Fruit fly (Drosophila melanogaster) whole organism, embryonic: ENCODE measurements around the gene Polr2G.

Experiments
- Bdp1 ChIP-seq: fragments of 200-800 bp; sonication (Bioruptor generic); optimal IDR thresholded peaks from 3 replicates; lab custom pipeline; 2016; ENCODE audit warnings: missing biosample characterization, missing genetic modification characterization
- CG10431 ChIP-seq: fragments of 200-800 bp; sonication (Bioruptor generic); optimal IDR thresholded peaks from 3 replicates; lab custom pipeline; 2018; ENCODE audit warnings: missing biosample characterization, mild to moderate bottlenecking, missing genetic modification characterization
- CG11247 ChIP-seq: fragments of 200-800 bp; sonication (Bioruptor generic); IDR thresholded peaks from 2 replicates; pipeline ENCODE4 v1.3.6; 2022; ENCODE audit warnings: missing biosample characterization, missing genetic modification characterization
- CG12104 ChIP-seq: fragments of 200-800 bp; sonication (Bioruptor generic); optimal IDR thresholded peaks from 3 replicates; lab custom pipeline; 2016; ENCODE audit warnings: missing biosample characterization, missing genetic modification characterization
- CG13296 ChIP-seq: fragments of 200-800 bp; sonication (Bioruptor generic); optimal IDR thresholded peaks from 3 replicates; lab custom pipeline; 2018; ENCODE audit warnings: missing biosample characterization, mild to moderate bottlenecking, missing genetic modification characterization
- CG13424 ChIP-seq: fragments of 200-800 bp; sonication (Bioruptor generic); optimal IDR thresholded peaks from 2 replicates; lab custom pipeline; 2019; ENCODE audit warnings: missing biosample characterization, mild to moderate bottlenecking, missing genetic modification characterization, moderate library complexity
- CG14050 ChIP-seq: fragments of 200-800 bp; sonication (Bioruptor generic); IDR thresholded peaks from 3 replicates; pipeline ENCODE4 v1.3.6; 2022; ENCODE audit warnings: missing biosample characterization, missing genetic modification characterization
- CG14860 ChIP-seq: fragments of 200-800 bp; sonication (Bioruptor generic); IDR thresholded peaks from 3 replicates; pipeline ENCODE4 v1.3.6; 2022; ENCODE audit warnings: missing biosample characterization, missing genetic modification characterization; ENCODE audit not compliant: partially characterized antibody
- CG15479 ChIP-seq: fragments of 200-800 bp; sonication (Bioruptor generic); optimal IDR thresholded peaks from 3 replicates; lab custom pipeline; 2019; ENCODE audit warnings: missing biosample characterization, mild to moderate bottlenecking, missing genetic modification characterization, moderate library complexity
- CG17802 ChIP-seq: fragments of 200-800 bp; sonication (Bioruptor generic); optimal IDR thresholded peaks from 2 replicates; lab custom pipeline; 2018; ENCODE audit warnings: missing biosample characterization, mild to moderate bottlenecking, missing genetic modification characterization, moderate library complexity
- CG17912 ChIP-seq: fragments of 200-800 bp; sonication (Bioruptor generic); optimal IDR thresholded peaks from 2 replicates; lab custom pipeline; 2018; ENCODE audit warnings: missing biosample characterization, mild to moderate bottlenecking, missing genetic modification characterization
- CG1792 ChIP-seq: fragments of 200-800 bp; sonication (Bioruptor generic); optimal IDR thresholded peaks from 2 replicates; lab custom pipeline; 2016; ENCODE audit warnings: missing biosample characterization, missing genetic modification characterization
- CG18011 ChIP-seq: fragments of 200-800 bp; sonication (Bioruptor generic); optimal IDR thresholded peaks from 2 replicates; lab custom pipeline; 2017; ENCODE audit warnings: missing biosample characterization, missing genetic modification characterization, mild to moderate bottlenecking, moderate library complexity, missing genotype
- CG32532 ChIP-seq: fragments of 200-800 bp; sonication (Bioruptor generic); IDR thresholded peaks from 2 replicates; pipeline ENCODE4 v1.3.6; 2022; ENCODE audit warnings: missing biosample characterization, missing genetic modification characterization
- CG33213 ChIP-seq: fragments of 200-800 bp; sonication (Bioruptor generic); optimal IDR thresholded peaks from 3 replicates; lab custom pipeline; 2016; ENCODE audit warnings: missing biosample characterization, missing genetic modification characterization
- CG33557 ChIP-seq: fragments of 200-800 bp; sonication (Bioruptor generic); optimal IDR thresholded peaks from 2 replicates; lab custom pipeline; 2019; ENCODE audit warnings: missing biosample characterization, mild to moderate bottlenecking, missing genetic modification characterization, moderate library complexity
- CG7357 ChIP-seq: fragments of 200-800 bp; sonication (Bioruptor generic); IDR thresholded peaks from 3 replicates; pipeline ENCODE4 v1.3.6; 2022; ENCODE audit warnings: missing biosample characterization, missing genetic modification characterization
- CG9797 ChIP-seq: fragments of 200-800 bp; sonication (Bioruptor generic); optimal IDR thresholded peaks from 3 replicates; lab custom pipeline; 2018; ENCODE audit warnings: missing biosample characterization, mild to moderate bottlenecking, missing genetic modification characterization
- CkIIα-i1 ChIP-seq: fragments of 200-800 bp; sonication (Bioruptor generic); IDR thresholded peaks from 2 replicates; pipeline ENCODE4 v1.3.6; 2022; ENCODE audit warnings: missing biosample characterization, missing genetic modification characterization
- Dbx ChIP-seq: fragments of 200-800 bp; sonication (Bioruptor generic); IDR thresholded peaks from 3 replicates; pipeline ENCODE4 v1.3.6; 2022; ENCODE audit warnings: missing biosample characterization, missing genetic modification characterization
- Dp ChIP-seq: fragments of 200-800 bp; sonication (Bioruptor generic); optimal IDR thresholded peaks from 2 replicates; lab custom pipeline; 2018; ENCODE audit warnings: missing biosample characterization, mild to moderate bottlenecking, missing genetic modification characterization, moderate library complexity
- HHEX ChIP-seq: fragments of 200-800 bp; sonication (Bioruptor generic); optimal IDR thresholded peaks from 3 replicates; lab custom pipeline; 2017; ENCODE audit warnings: missing biosample characterization, mild to moderate bottlenecking, missing genetic modification characterization, missing genetic modification reagents
- HLHmδ ChIP-seq: fragments of 200-800 bp; sonication (Bioruptor generic); optimal IDR thresholded peaks from 2 replicates; lab custom pipeline; 2018; ENCODE audit warnings: missing biosample characterization, mild to moderate bottlenecking, missing genetic modification characterization, moderate library complexity
- Myb ChIP-seq: fragments of 200-800 bp; sonication (Bioruptor generic); optimal IDR thresholded peaks from 2 replicates; lab custom pipeline; 2016; ENCODE audit warnings: missing biosample characterization, missing genetic modification characterization
- NC2α ChIP-seq: fragments of 200-800 bp; sonication (Bioruptor generic); optimal IDR thresholded peaks from 2 replicates; lab custom pipeline; 2016; ENCODE audit warnings: missing biosample characterization, missing genetic modification characterization
- Pdp1 ChIP-seq, 2 experiments: fragments of 200-800 bp; sonication (Bioruptor generic); optimal IDR thresholded peaks; 3 replicates each; lab custom pipeline; 2016; ENCODE audit warnings: missing biosample characterization in 2 of 2, missing genetic modification characterization in 2 of 2, mild to moderate bottlenecking in 1 of 2, moderate library complexity in 1 of 2
- Sry-δ ChIP-seq: fragments of 200-800 bp; sonication (Bioruptor generic); optimal IDR thresholded peaks from 2 replicates; lab custom pipeline; 2016; ENCODE audit warnings: missing biosample characterization, missing genetic modification characterization
- Stat92E ChIP-seq, 3 experiments: fragments of >200 bp in 2 of 3; fragments of 200-800 bp in 1 of 3; sonication (Bioruptor generic) in 1 of 3; optimal IDR thresholded peaks; 2 replicates each; lab custom pipeline; 2017 to 2019; ENCODE audit warnings: missing biosample characterization in 3 of 3, missing genetic modification characterization in 3 of 3, mild to moderate bottlenecking in 1 of 3, moderate library complexity in 1 of 3
- Xbp1 ChIP-seq: fragments of 200-800 bp; sonication (Bioruptor generic); optimal IDR thresholded peaks from 3 replicates; lab custom pipeline; 2016; ENCODE audit warnings: missing biosample characterization, mild to moderate bottlenecking, missing genetic modification characterization
- Xrp1 ChIP-seq: fragments of 200-800 bp; sonication (Bioruptor generic); IDR thresholded peaks from 2 replicates; pipeline ENCODE4 v1.3.6; 2022; ENCODE audit warnings: missing biosample characterization, missing genetic modification characterization
- az2 ChIP-seq: fragments of 200-800 bp; sonication (Bioruptor generic); optimal IDR thresholded peaks from 3 replicates; lab custom pipeline; 2016; ENCODE audit warnings: missing biosample characterization, missing genetic modification characterization
- bbx ChIP-seq: fragments of 200-800 bp; sonication (Bioruptor generic); IDR thresholded peaks from 2 replicates; pipeline ENCODE4 v1.3.6; 2022; ENCODE audit warnings: missing biosample characterization, missing genetic modification characterization; ENCODE audit not compliant: partially characterized antibody
- crc ChIP-seq: fragments of 200-800 bp; sonication (Bioruptor generic); optimal IDR thresholded peaks from 2 replicates; lab custom pipeline; 2016; ENCODE audit warnings: missing biosample characterization, missing genetic modification characterization
- cwo ChIP-seq: fragments of 200-800 bp; sonication (Bioruptor generic); optimal IDR thresholded peaks from 3 replicates; lab custom pipeline; 2017; ENCODE audit warnings: missing biosample characterization, missing genetic modification characterization, mild to moderate bottlenecking, moderate library complexity, missing genetic modification reagents
- emc ChIP-seq: fragments of 200-800 bp; sonication (Bioruptor generic); optimal IDR thresholded peaks from 2 replicates; lab custom pipeline; 2016; ENCODE audit warnings: missing biosample characterization, missing genetic modification characterization
- ems ChIP-seq: fragments of 200-800 bp; sonication (Bioruptor generic); optimal IDR thresholded peaks from 3 replicates; lab custom pipeline; 2016; ENCODE audit warnings: missing biosample characterization, missing genetic modification characterization
- eyg ChIP-seq: fragments of 200-800 bp; sonication (Bioruptor generic); optimal IDR thresholded peaks from 3 replicates; lab custom pipeline; 2016; ENCODE audit warnings: missing biosample characterization, missing genetic modification characterization
- gcm ChIP-seq: fragments of 200-800 bp; sonication (Bioruptor generic); optimal IDR thresholded peaks from 2 replicates; lab custom pipeline; 2019; ENCODE audit warnings: missing biosample characterization, mild to moderate bottlenecking, missing genetic modification characterization, moderate library complexity
- kah ChIP-seq: fragments of 200-800 bp; sonication (Bioruptor generic); optimal IDR thresholded peaks from 2 replicates; lab custom pipeline; 2018; ENCODE audit warnings: missing biosample characterization, mild to moderate bottlenecking, missing genetic modification characterization
- nau ChIP-seq: fragments of 200-800 bp; sonication (Bioruptor generic); optimal IDR thresholded peaks from 3 replicates; lab custom pipeline; 2017; ENCODE audit warnings: missing biosample characterization, mild to moderate bottlenecking, missing genetic modification characterization, missing genetic modification reagents
- pzg ChIP-seq: fragments of 200-800 bp; sonication (Bioruptor generic); optimal IDR thresholded peaks from 3 replicates; lab custom pipeline; 2018; ENCODE audit warnings: missing biosample characterization, mild to moderate bottlenecking, missing genetic modification characterization, moderate library complexity
- rib ChIP-seq: fragments of 200-800 bp; sonication (Bioruptor generic); IDR thresholded peaks from 2 replicates; pipeline ENCODE4 v1.3.6; 2022; ENCODE audit warnings: missing biosample characterization, missing genetic modification characterization
- row ChIP-seq: fragments of 200-800 bp; sonication (Bioruptor generic); IDR thresholded peaks from 3 replicates; pipeline ENCODE4 v1.3.6; 2022; ENCODE audit warnings: missing biosample characterization, missing genetic modification characterization
- sima ChIP-seq: fragments of 200-800 bp; sonication (Bioruptor generic); optimal IDR thresholded peaks from 2 replicates; lab custom pipeline; 2016; ENCODE audit warnings: missing biosample characterization, missing genetic modification characterization
- sisA ChIP-seq: fragments of 200-800 bp; sonication (Bioruptor generic); IDR thresholded peaks from 2 replicates; pipeline ENCODE4 v1.3.6; 2022; ENCODE audit warnings: missing biosample characterization, missing genetic modification characterization
- slp2 ChIP-seq: fragments of 200-800 bp; sonication (Bioruptor generic); optimal IDR thresholded peaks from 2 replicates; lab custom pipeline; 2016; ENCODE audit warnings: missing biosample characterization, missing genetic modification characterization
- sna ChIP-seq: fragments of 200-800 bp; sonication (Bioruptor generic); IDR thresholded peaks from 2 replicates; pipeline ENCODE4 v1.3.6; 2022; ENCODE audit warnings: missing biosample characterization, missing genetic modification characterization; ENCODE audit not compliant: partially characterized antibody
- sqz ChIP-seq: fragments of 200-800 bp; sonication (Bioruptor generic); optimal IDR thresholded peaks from 3 replicates; lab custom pipeline; 2018; ENCODE audit warnings: missing biosample characterization, mild to moderate bottlenecking, missing genetic modification characterization
- unc-4 ChIP-seq: fragments of 200-800 bp; sonication (Bioruptor generic); IDR thresholded peaks from 2 replicates; pipeline ENCODE4 v1.3.6; 2022; ENCODE audit warnings: missing biosample characterization, missing genetic modification characterization; ENCODE audit not compliant: partially characterized antibody

Polr2G gene

dm6 chr3R:15265406-15266040 lies 42.5 kb upstream of the Polr2G start, which contains the start of gene ATPsynO (continued):
- TF ChIP-seq nau (GFP tag; lab: Kevin White, UChicago) (no peak), sna (no peak), CG12104 (GFP tag; lab: Kevin White, UChicago) (no peak), CG33557 (peak; percentile 25), Pdp1 (GFP tag; optimal IDR thresholded peaks at IDR 0.05; lab: Kevin White, UChicago) (peak in 1 of 2 experiments; percentile 99), CG1792 (no peak), CG13424 (tag; lab: Kevin White, UChicago) (peak; percentile 26), sima (no peak), Dbx (GFP tag; lab: Robert Waterston, UW) (no peak), rib (GFP tag; lab: Robert Waterston, UW) (no peak), crc (GFP tag; lab: Kevin White, UChicago) (no peak), Xbp1 (GFP tag; lab: Kevin White, UChicago) (peak; percentile 35), bbx (0 out of 2 replicates have a peak, but pooled peaks have one; percentile 41), gcm (peak; percentile 29), HLHmδ (no peak), sqz (GFP tag; lab: Kevin White, UChicago) (no peak), CG11247 (GFP tag; lab: Robert Waterston, UW) (no peak), Dp (GFP tag; lab: Kevin White, UChicago) (peak; percentile 52), sisA (no peak), row (GFP tag; lab: Robert Waterston, UW) (peak; percentile 78), emc (GFP tag; lab: Kevin White, UChicago) (no peak), CG14860 (GFP tag; lab: Robert Waterston, UW) (no peak; the same call in 2 of the 3 replicates), CkIIα-i1 (GFP tag; lab: Robert Waterston, UW) (no peak), Myb (GFP tag; lab: Kevin White, UChicago) (peak; percentile 51), ems (no peak), eyg (GFP tag; lab: Kevin White, UChicago) (peak; percentile 11), slp2 (GFP tag; lab: Kevin White, UChicago) (no peak), Sry-δ (GFP tag; lab: Kevin White, UChicago) (peak; percentile 64), HHEX (GFP tag; lab: Kevin White, UChicago) (no peak), cwo (no peak), Stat92E (GFP tag; optimal IDR thresholded peaks at IDR 0.05; lab: Kevin White, UChicago) (peak in 1 of 3 experiments; percentile 6), Xrp1 (GFP tag; lab: Robert Waterston, UW) (0 out of 2 replicates have a peak, but pooled peaks have one; percentile 14), NC2α (GFP tag; lab: Kevin White, UChicago) (no peak), CG17912 (GFP tag; lab: Kevin White, UChicago) (peak; percentile 72), pzg (GFP tag; lab: Kevin White, UChicago) (peak; percentile 87), az2 (GFP tag; lab: Kevin White, UChicago) (no peak), CG18011 (no peak), CG33213 (peak; percentile 35), kah (GFP tag; lab: Kevin White, UChicago) (no peak), CG14050 (no peak), CG9797 (GFP tag; lab: Kevin White, UChicago) (peak; percentile 12), unc-4 (GFP tag; lab: Robert Waterston, UW) (peak; percentile 20; the same call in 1 of the 2 replicates), CG32532 (GFP tag; lab: Robert Waterston, UW) (0 out of 2 replicates have a peak, but pooled peaks have one; percentile 7), CG10431 (GFP tag; lab: Kevin White, UChicago) (no peak), Bdp1 (GFP tag; lab: Kevin White, UChicago) (no peak), CG13296 (peak; percentile 26), CG15479 (GFP tag; lab: Kevin White, UChicago) (no peak), CG17802 (tag; lab: Kevin White, UChicago) (no peak), CG7357 (GFP tag; lab: Robert Waterston, UW) (no peak)
